Fruit fly (Drosophila melanogaster): ENCODE results near the gene bam.

Gene bam

dm6 chr3R:25207405-25208003 is 37.4 kb downstream of the bam start (continued):
- TF ChIP-seq al (GFP tag; IDR thresholded peaks at IDR 0.05) (peak; percentile 33; the same call in 1 of the 2 replicates), vnd (GFP tag; IDR thresholded peaks at IDR 0.05; ENCODE audit: partially characterized antibody) (no peak), cato (GFP tag; optimal IDR thresholded peaks at IDR 0.05; ENCODE audit: borderline replicate concordance) (no peak), CG15696 (tag; optimal IDR thresholded peaks at IDR 0.05) (peak; percentile 64), CG14050 (GFP tag; IDR thresholded peaks at IDR 0.05) (peak; percentile 60), odd (GFP tag; optimal IDR thresholded peaks at IDR 0.05) (peak; percentile 68), gt (GFP tag; IDR thresholded peaks at IDR 0.05) (no peak), CG10462 (GFP tag; optimal IDR thresholded peaks at IDR 0.05) (peak; percentile 12), knrl (GFP tag; IDR thresholded peaks at IDR 0.05; ENCODE audit: partially characterized antibody) (no peak), Oli (tag; optimal IDR thresholded peaks at IDR 0.05) (peak; percentile 86), CG16813 (GFP tag; IDR thresholded peaks at IDR 0.05; ENCODE audit: partially characterized antibody) (no peak), crc (GFP tag; optimal IDR thresholded peaks at IDR 0.05) (no peak), jing (GFP tag; optimal IDR thresholded peaks at IDR 0.05) (peak; percentile 53), HLH4C (GFP tag; IDR thresholded peaks at IDR 0.05; ENCODE audit: partially characterized antibody) (no peak), Jarid2 (GFP tag; optimal IDR thresholded peaks at IDR 0.05) (no peak), CG2199 (GFP tag; IDR thresholded peaks at IDR 0.05) (peak; percentile 74; the same call in 1 of the 3 replicates), CG4282 (GFP tag; optimal IDR thresholded peaks at IDR 0.05) (no peak), Sox100B (GFP tag; optimal IDR thresholded peaks at IDR 0.05) (peak; percentile 83), Hr78 (GFP tag; optimal IDR thresholded peaks at IDR 0.05) (peak in 1 of 2 experiments; percentile 58), row (GFP tag; IDR thresholded peaks at IDR 0.05) (peak; percentile 84), CG7372 (GFP tag; IDR thresholded peaks at IDR 0.05) (peak; percentile 41; the same call in 1 of the 2 replicates), Dll (GFP tag; IDR thresholded peaks at IDR 0.05; ENCODE audit: partially characterized antibody) (no peak), sc (optimal IDR thresholded peaks at IDR 0.05) (no peak), sc (GFP tag; optimal IDR thresholded peaks at IDR 0.05) (peak; percentile 51), CG17568 (GFP tag; optimal IDR thresholded peaks at IDR 0.05) (peak; percentile 50), ssp (GFP tag; IDR thresholded peaks at IDR 0.05) (peak; percentile 23; the same call in 1 of the 2 replicates), zen2 (GFP tag; IDR thresholded peaks at IDR 0.05; ENCODE audit: partially characterized antibody) (no peak), hbn (GFP tag; IDR thresholded peaks at IDR 0.05; ENCODE audit: partially characterized antibody) (no peak), Antp (GFP tag; optimal IDR thresholded peaks at IDR 0.05) (peak; percentile 23), CG7839 (tag; optimal IDR thresholded peaks at IDR 0.05) (peak; percentile 80), slbo (GFP tag; IDR thresholded peaks at IDR 0.05) (peak; percentile 65), HmgD (GFP tag; optimal IDR thresholded peaks at IDR 0.05) (no peak), insv (GFP tag; optimal IDR thresholded peaks at IDR 0.05) (no peak), HmgZ (tag; optimal IDR thresholded peaks at IDR 0.05) (peak; percentile 62), Mes4 (GFP tag; optimal IDR thresholded peaks at IDR 0.05) (peak; percentile 36), CG12744 (GFP tag; optimal IDR thresholded peaks at IDR 0.05) (peak; percentile 30), ftz-f1 (GFP tag; optimal IDR thresholded peaks at IDR 0.05) (no peak), H2.0 (GFP tag; IDR thresholded peaks at IDR 0.05) (no peak), Rfx (GFP tag; IDR thresholded peaks at IDR 0.05) (peak; percentile 66), Xbp1 (GFP tag; optimal IDR thresholded peaks at IDR 0.05) (peak; percentile 71), maf-S (GFP tag; optimal IDR thresholded peaks at IDR 0.05) (peak; percentile 25), h (optimal IDR thresholded peaks at IDR 0.05) (no peak), CG13775 (GFP tag; optimal IDR thresholded peaks at IDR 0.05) (peak; percentile 55), NC2α (GFP tag; optimal IDR thresholded peaks at IDR 0.05) (no peak), CG14710 (tag; optimal IDR thresholded peaks at IDR 0.05) (peak; percentile 74), sqz (GFP tag; optimal IDR thresholded peaks at IDR 0.05) (peak; percentile 7), hb (GFP tag; IDR thresholded peaks at IDR 0.05; ENCODE audit: partially characterized antibody) (no peak), Trl (optimal IDR thresholded peaks at IDR 0.05) (no peak), Trl (GFP tag; optimal IDR thresholded peaks at IDR 0.05) (peak; percentile 21), gfzf (GFP tag; optimal IDR thresholded peaks at IDR 0.05) (no peak)
